Worm (Caenorhabditis elegans) whole organism, dauer: Measurements from ENCODE around the gene C25E10.12.

Source experiments
- unc-62 ChIP-seq: sonication (generic microtip); optimal IDR thresholded peaks from 2 replicates; lab custom pipeline; 2017; ENCODE audit warnings: missing biosample characterization, missing genetic modification reagents, missing genetic modification characterization

Gene C25E10.12

ce11 chrV:9054771-9055170 lies 7.5 kb downstream of the C25E10.12 start, which contains the start of gene swm-1:
Gene swm-1 (minus strand): TSS chrV:9054871.
- no peak for TF ChIP-seq unc-62 (GFP tag; lab: Kevin White, UChicago)

- TF ChIP-seq unc-62 (GFP tag; lab: Kevin White, UChicago): no peak
Observed at ce11 chrV:9053969-9054368, 8.3 kb downstream of the C25E10.12 start, which contains the start of gene C25E10.8. Gene C25E10.8 (minus strand): TSS chrV:9054069.

ce11 chrV:9053235-9053634 lies 9.0 kb downstream of the C25E10.12 start:
- TF ChIP-seq unc-62 (GFP tag; lab: Kevin White, UChicago): no peak

- TF ChIP-seq unc-62 (GFP tag; lab: Kevin White, UChicago): no peak
Observed at ce11 chrV:9051100-9051499, 11.1 kb downstream of the C25E10.12 start, which contains the start of gene C25E10.7. Gene C25E10.7 (minus strand): TSS chrV:9051200.

- TF ChIP-seq unc-62 (GFP tag; lab: Kevin White, UChicago): no peak
Observed at ce11 chrV:9049271-9049670, 13.0 kb downstream of the C25E10.12 start.

ce11 chrV:9047555-9048049 lies 14.6 kb downstream of the C25E10.12 start, which contains the start of gene C25E10.17:
Gene C25E10.17 (minus strand): TSS chrV:9047605.
- TF ChIP-seq unc-62 (GFP tag; lab: Kevin White, UChicago): no peak

ce11 chrV:9044871-9045270 lies 17.4 kb downstream of the C25E10.12 start, which contains the start of gene nhr-30:
Gene nhr-30 (plus strand): TSS chrV:9045171.
- TF ChIP-seq unc-62 (GFP tag; lab: Kevin White, UChicago): no peak

ce11 chrV:9041030-9041429 lies 21.2 kb downstream of the C25E10.12 start, which contains the start of gene cyp-33B1:
Gene cyp-33B1 (plus strand): TSS chrV:9041330.
- no peak for TF ChIP-seq unc-62 (GFP tag; lab: Kevin White, UChicago)

ce11 chrV:9035685-9036084 lies 26.6 kb downstream of the C25E10.12 start, which contains the start of gene srsx-34:
Gene srsx-34 (plus strand): TSS chrV:9035985.
- TF ChIP-seq unc-62 (GFP tag; lab: Kevin White, UChicago): no peak

ce11 chrV:9033267-9033666 lies 29.0 kb downstream of the C25E10.12 start, which contains the start of gene C25E10.4:
Gene C25E10.4 (plus strand): TSS chrV:9033567.
- TF ChIP-seq unc-62 (GFP tag; lab: Kevin White, UChicago): no peak

ce11 chrV:9030248-9030647 lies 32.0 kb downstream of the C25E10.12 start, which contains the start of gene C25E10.5:
Gene C25E10.5 (plus strand): TSS chrV:9030548.
- TF ChIP-seq unc-62 (GFP tag; lab: Kevin White, UChicago): no peak

ce11 chrV:9024713-9025112 lies 37.5 kb downstream of the C25E10.12 start, which contains the start of gene bus-1:
Gene bus-1 (minus strand): TSS chrV:9024813.
- no peak for TF ChIP-seq unc-62 (GFP tag; lab: Kevin White, UChicago)

- no peak for TF ChIP-seq unc-62 (GFP tag; lab: Kevin White, UChicago)
Observed at ce11 chrV:9022078-9022477, 40.2 kb downstream of the C25E10.12 start, which contains the start of gene oac-41. Gene oac-41 (minus strand): TSS chrV:9022178.

- TF ChIP-seq unc-62 (GFP tag; lab: Kevin White, UChicago): no peak
Observed at ce11 chrV:9018871-9019270, 43.4 kb downstream of the C25E10.12 start.

- no peak for TF ChIP-seq unc-62 (GFP tag; lab: Kevin White, UChicago)
Observed at ce11 chrV:9016479-9016878, 45.8 kb downstream of the C25E10.12 start, which contains the start of gene oac-40. Gene oac-40 (plus strand): TSS chrV:9016779.

- TF ChIP-seq unc-62 (GFP tag; lab: Kevin White, UChicago): no peak
Observed at ce11 chrV:9015540-9015939, 46.7 kb downstream of the C25E10.12 start, which contains the start of gene srt-18. Gene srt-18 (minus strand): TSS chrV:9015640.

- TF ChIP-seq unc-62 (GFP tag; lab: Kevin White, UChicago): no peak
Observed at ce11 chrV:9013765-9014164, 48.5 kb downstream of the C25E10.12 start, which contains the start of gene srh-201. Gene srh-201 (minus strand): TSS chrV:9013865.
